Fruit fly (Drosophila melanogaster) whole organism, prepupa: ENCODE measurements around the gene CG7366.

Source experiments
- CG11902 ChIP-seq: fragments of 200-800 bp; sonication (Bioruptor generic); optimal IDR thresholded peaks from 3 replicates; lab custom pipeline; 2016; ENCODE audit warnings: missing biosample characterization, missing genetic modification characterization
- CG34406 ChIP-seq: fragments of 200-800 bp; sonication (Bioruptor generic); optimal IDR thresholded peaks from 3 replicates; lab custom pipeline; 2016; ENCODE audit warnings: missing biosample characterization, missing genetic modification characterization
- CG3919 ChIP-seq: fragments of 200-800 bp; sonication (Bioruptor generic); optimal IDR thresholded peaks from 3 replicates; lab custom pipeline; 2016; ENCODE audit warnings: missing biosample characterization, missing genetic modification characterization
- CG7368 ChIP-seq: fragments of 200-800 bp; sonication (Bioruptor generic); optimal IDR thresholded peaks from 3 replicates; lab custom pipeline; 2016; ENCODE audit warnings: missing biosample characterization, missing genetic modification characterization
- Eip93F ChIP-seq: fragments of 200-800 bp; sonication (Bioruptor generic); optimal IDR thresholded peaks from 2 replicates; lab custom pipeline; 2016; ENCODE audit warnings: missing biosample characterization, mild to moderate bottlenecking, missing genetic modification characterization
- Sox102F ChIP-seq: fragments of 200-800 bp; sonication (Bioruptor generic); optimal IDR thresholded peaks from 2 replicates; lab custom pipeline; 2016; ENCODE audit warnings: missing biosample characterization, mild to moderate bottlenecking, missing genetic modification characterization
- fd59A ChIP-seq: fragments of 200-800 bp; sonication (Bioruptor generic); optimal IDR thresholded peaks from 2 replicates; lab custom pipeline; 2017; ENCODE audit warnings: missing biosample characterization, mild to moderate bottlenecking, missing genetic modification characterization, missing genetic modification reagents
- ss ChIP-seq, 2 experiments: fragments of 200-800 bp; sonication (Bioruptor generic); optimal IDR thresholded peaks; 2 replicates in 1 of 2; 3 replicates in 1 of 2; lab custom pipeline; 2017 to 2018; ENCODE audit warnings: mild to moderate bottlenecking in 2 of 2, missing biosample characterization in 2 of 2, missing genetic modification characterization in 2 of 2, moderate library complexity in 1 of 2

DNA sequence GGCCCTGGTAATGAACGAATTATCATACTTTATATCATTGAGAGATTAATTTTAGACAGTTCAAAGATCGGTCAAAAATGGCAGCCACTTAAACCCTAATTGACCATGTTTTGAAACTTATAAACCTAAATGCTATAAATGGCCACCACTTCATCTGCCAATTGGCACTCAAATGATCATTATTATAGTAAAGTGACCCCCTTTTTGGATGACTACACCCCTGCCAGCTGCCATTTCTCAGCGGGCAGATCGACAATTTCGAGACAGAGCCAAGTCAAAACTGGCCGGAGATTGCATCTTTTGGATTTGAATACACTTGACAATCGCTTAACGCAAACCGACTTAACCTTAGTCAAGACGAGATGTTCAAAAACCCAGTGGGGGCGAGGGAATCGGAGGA, 46.0 kb downstream of the CG7366 start:
- TF ChIP-seq CG7368 = no peak
- TF ChIP-seq CG34406 (GFP tag; lab: Kevin White, UChicago) = peak; percentile 45
- TF ChIP-seq Eip93F (GFP tag; lab: Kevin White, UChicago) = no peak
- no peak for TF ChIP-seq Sox102F (GFP tag; lab: Kevin White, UChicago)
- TF ChIP-seq ss (GFP tag; optimal IDR thresholded peaks at IDR 0.05; lab: Kevin White, UChicago) = peak in 1 of 2 experiments; percentile 22
- TF ChIP-seq fd59A = no peak
- no peak for TF ChIP-seq CG11902 (GFP tag; lab: Kevin White, UChicago)
- peak; percentile 42 for TF ChIP-seq CG3919 (GFP tag; lab: Kevin White, UChicago)
